Worm (Caenorhabditis elegans) whole organism, midembryonic: ENCODE measurements around the gene srab-16.

Experiments
- T22C8.4 ChIP-seq: fragments of 200-800 bp; sonication (Bioruptor generic); IDR thresholded peaks from 2 replicates; pipeline ENCODE4 v1.3.6; 2022; ENCODE audit warnings: missing genetic modification characterization, missing compliant biosample characterization
- cog-1 ChIP-seq: sonication (generic microtip); optimal IDR thresholded peaks from 2 replicates; lab custom pipeline; 2016; ENCODE audit warnings: missing genetic modification characterization, missing compliant biosample characterization
- flt-1 ChIP-seq: fragments of 200-800 bp; sonication (Bioruptor generic); IDR thresholded peaks from 2 replicates; pipeline ENCODE4 v1.3.6; 2022; ENCODE audit warnings: missing genetic modification characterization, missing compliant biosample characterization
- klf-2 ChIP-seq: fragments of 200-800 bp; sonication (Bioruptor generic); conservative IDR thresholded peaks from 2 replicates; pipeline ENCODE4 v1.3.6; 2022; ENCODE audit warnings: missing genetic modification reagents, missing genetic modification characterization, missing compliant biosample characterization
- med-1 ChIP-seq: sonication (generic microtip); optimal IDR thresholded peaks from 2 replicates; lab custom pipeline; 2017; ENCODE audit warnings: missing genetic modification characterization, mild to moderate bottlenecking, missing compliant biosample characterization, antibody characterized with exemption, missing genetic modification reagents; ENCODE audit not compliant: insufficient read depth
- ref-1 ChIP-seq: fragments of 200-800 bp; sonication (Bioruptor generic); conservative IDR thresholded peaks from 2 replicates; pipeline ENCODE4 v1.3.6; 2022; ENCODE audit warnings: missing genetic modification reagents, missing genetic modification characterization, missing compliant biosample characterization
- tab-1 ChIP-seq: fragments of 200-800 bp; sonication (Bioruptor generic); IDR thresholded peaks from 2 replicates; pipeline ENCODE4 v1.3.6; 2022; ENCODE audit warnings: missing genetic modification characterization, missing compliant biosample characterization
- ztf-23 ChIP-seq: fragments of 200-800 bp; sonication (Bioruptor generic); IDR thresholded peaks from 2 replicates; pipeline ENCODE4 v1.3.6; 2022; ENCODE audit warnings: missing genetic modification reagents, missing genetic modification characterization, missing compliant biosample characterization

- TF ChIP-seq med-1 (GFP tag; lab: Kevin White, UChicago) (no peak), T22C8.4 (no peak), cog-1 (tag; lab: Kevin White, UChicago) (no peak), klf-2 (GFP tag; lab: Robert Waterston, UW) (no peak), flt-1 (GFP tag; lab: Robert Waterston, UW) (no peak), ref-1 (GFP tag; lab: Robert Waterston, UW) (no peak), tab-1 (GFP tag; lab: Robert Waterston, UW) (no peak), ztf-23 (GFP tag; lab: Robert Waterston, UW) (no peak)
These were observed 25.7 kb downstream of the srab-16 start for ce11 chrV:808260-808659.
